Fruit fly (Drosophila melanogaster) whole organism, pupa: Measurements from ENCODE around the gene CG32271.

ENCODE experiments used
- CG13204 ChIP-seq: fragments of 200-800 bp; sonication (Bioruptor generic); optimal IDR thresholded peaks from 2 replicates; lab custom pipeline; 2018; ENCODE audit warnings: missing biosample characterization, mild to moderate bottlenecking, missing genetic modification characterization, moderate library complexity
- CG15710 ChIP-seq: fragments of 200-800 bp; sonication (Bioruptor generic); optimal IDR thresholded peaks from 2 replicates; lab custom pipeline; 2018; ENCODE audit warnings: missing biosample characterization, mild to moderate bottlenecking, missing genetic modification characterization, moderate library complexity
- CG32121 ChIP-seq: fragments of 200-800 bp; sonication (Bioruptor generic); IDR thresholded peaks from 2 replicates; pipeline ENCODE4 v1.3.6; 2022; ENCODE audit warnings: missing biosample characterization, missing genetic modification characterization
- CG34367 ChIP-seq: fragments of 200-800 bp; sonication (Bioruptor generic); optimal IDR thresholded peaks from 2 replicates; lab custom pipeline; 2018; ENCODE audit warnings: missing biosample characterization, mild to moderate bottlenecking, missing genetic modification characterization
- CG9948 ChIP-seq: fragments of 200-800 bp; sonication (Bioruptor generic); optimal IDR thresholded peaks from 2 replicates; lab custom pipeline; 2018; ENCODE audit warnings: missing biosample characterization, mild to moderate bottlenecking, missing genetic modification characterization, moderate library complexity
- EcR ChIP-seq: fragments of 200-800 bp; sonication (Bioruptor generic); optimal IDR thresholded peaks from 3 replicates; lab custom pipeline; 2019; ENCODE audit warnings: missing biosample characterization, missing genetic modification characterization, mild to moderate bottlenecking, moderate library complexity, missing genetic modification reagents
- fd96Ca ChIP-seq: fragments of 200-800 bp; sonication (Bioruptor generic); IDR thresholded peaks from 3 replicates; pipeline ENCODE4 v1.3.6; 2022; ENCODE audit warnings: missing biosample characterization, missing genetic modification characterization

- TF ChIP-seq CG34367 (tag; lab: Kevin White, UChicago) (peak; percentile 80), CG13204 (no peak), CG9948 (peak; percentile 44), CG32121 (GFP tag; lab: Robert Waterston, UW) (no peak), EcR (GFP tag; lab: Kevin White, UChicago) (no peak), CG15710 (tag; lab: Kevin White, UChicago) (peak; percentile 74), fd96Ca (GFP tag; lab: Robert Waterston, UW) (peak; percentile 39; the same call in 1 of the 3 replicates)
Observed at dm6 chr3L:3222643-3223389, 19.9 kb upstream of the CG32271 start, which contains the start of the genes RpL28 and eIF1.
